Worm (Caenorhabditis elegans) whole organism, midembryonic: Measurements from ENCODE around the gene skat-1.

Experiments used
- T22C8.4 ChIP-seq: fragments of 200-800 bp; sonication (Bioruptor generic); IDR thresholded peaks from 2 replicates; pipeline ENCODE4 v1.3.6; 2022; ENCODE audit warnings: missing genetic modification characterization, missing compliant biosample characterization
- cog-1 ChIP-seq: sonication (generic microtip); optimal IDR thresholded peaks from 2 replicates; lab custom pipeline; 2016; ENCODE audit warnings: missing genetic modification characterization, missing compliant biosample characterization
- flt-1 ChIP-seq: fragments of 200-800 bp; sonication (Bioruptor generic); IDR thresholded peaks from 2 replicates; pipeline ENCODE4 v1.3.6; 2022; ENCODE audit warnings: missing genetic modification characterization, missing compliant biosample characterization
- klf-2 ChIP-seq: fragments of 200-800 bp; sonication (Bioruptor generic); conservative IDR thresholded peaks from 2 replicates; pipeline ENCODE4 v1.3.6; 2022; ENCODE audit warnings: missing genetic modification reagents, missing genetic modification characterization, missing compliant biosample characterization
- med-1 ChIP-seq: sonication (generic microtip); optimal IDR thresholded peaks from 2 replicates; lab custom pipeline; 2017; ENCODE audit warnings: missing genetic modification characterization, mild to moderate bottlenecking, missing compliant biosample characterization, antibody characterized with exemption, missing genetic modification reagents; ENCODE audit not compliant: insufficient read depth
- ref-1 ChIP-seq: fragments of 200-800 bp; sonication (Bioruptor generic); conservative IDR thresholded peaks from 2 replicates; pipeline ENCODE4 v1.3.6; 2022; ENCODE audit warnings: missing genetic modification reagents, missing genetic modification characterization, missing compliant biosample characterization
- tab-1 ChIP-seq: fragments of 200-800 bp; sonication (Bioruptor generic); IDR thresholded peaks from 2 replicates; pipeline ENCODE4 v1.3.6; 2022; ENCODE audit warnings: missing genetic modification characterization, missing compliant biosample characterization
- ztf-23 ChIP-seq: fragments of 200-800 bp; sonication (Bioruptor generic); IDR thresholded peaks from 2 replicates; pipeline ENCODE4 v1.3.6; 2022; ENCODE audit warnings: missing genetic modification reagents, missing genetic modification characterization, missing compliant biosample characterization
- ztf-29 ChIP-seq: fragments of 200-800 bp; sonication (Bioruptor generic); IDR thresholded peaks from 2 replicates; pipeline ENCODE4 v1.3.6; 2022; ENCODE audit warnings: missing genetic modification reagents, missing genetic modification characterization, missing compliant biosample characterization

ce11 chrIII:8955536-8955935 is 41.0 kb downstream of the skat-1 start:
- no peak for TF ChIP-seq ztf-23
- TF ChIP-seq T22C8.4 (GFP tag; lab: Robert Waterston, UW) = no peak
- no peak for TF ChIP-seq flt-1
- no peak for TF ChIP-seq tab-1 (GFP tag; lab: Robert Waterston, UW)
- TF ChIP-seq klf-2 (GFP tag; lab: Robert Waterston, UW) = no peak
- TF ChIP-seq cog-1 = no peak
- no peak for TF ChIP-seq ztf-29 (GFP tag; lab: Robert Waterston, UW)
- TF ChIP-seq ref-1 (GFP tag; lab: Robert Waterston, UW) = no peak
- TF ChIP-seq med-1 (GFP tag; lab: Kevin White, UChicago) = no peak
